Fruit fly (Drosophila melanogaster): ENCODE results near the gene CG33688.

dm6 chr3L:16189925-16190231 is 9.1 kb upstream of the CG33688 start:
- TF ChIP-seq CG12768 (GFP tag; optimal IDR thresholded peaks at IDR 0.05): no peak
- TF ChIP-seq CG7101 (tag; optimal IDR thresholded peaks at IDR 0.05): no peak
- no peak for TF ChIP-seq tj (GFP tag; optimal IDR thresholded peaks at IDR 0.05)
- TF ChIP-seq cic (GFP tag; optimal IDR thresholded peaks at IDR 0.05): no peak
- TF ChIP-seq ovo (GFP tag; optimal IDR thresholded peaks at IDR 0.05): no peak
- TF ChIP-seq toe (GFP tag; optimal IDR thresholded peaks at IDR 0.05): no peak
- no peak for TF ChIP-seq CG7045 (GFP tag; optimal IDR thresholded peaks at IDR 0.05)
- no peak for TF ChIP-seq kay (GFP tag; ENCODE audit: borderline replicate concordance)
- TF ChIP-seq CG33017 (tag; optimal IDR thresholded peaks at IDR 0.05): no peak
- no peak for TF ChIP-seq Hr96 (GFP tag; optimal IDR thresholded peaks at IDR 0.05)
- no peak for TF ChIP-seq CG11617 (GFP tag; optimal IDR thresholded peaks at IDR 0.05)
- no peak for TF ChIP-seq Crg-1 (GFP tag; optimal IDR thresholded peaks at IDR 0.05)
- TF ChIP-seq Mnt (GFP tag; optimal IDR thresholded peaks at IDR 0.05): no peak
- no peak for TF ChIP-seq Clk (GFP tag; optimal IDR thresholded peaks at IDR 0.05)

All from whole organism, adult.